Worm (Caenorhabditis elegans) whole organism, L4 larva: Measurements from ENCODE around the gene chil-26.
"Not testable (repeated sequence)": the region's sequence is repeated elsewhere in the genome, so short reads cannot be mapped to it uniquely, and the experiment has no call there.

Source experiments
- D1046.2 ChIP-seq: fragments of 200-800 bp; sonication (Bioruptor generic); IDR thresholded peaks from 2 replicates; pipeline ENCODE4 v1.3.6; 2022; ENCODE audit warnings: missing genetic modification characterization, missing compliant biosample characterization
- F10B5.3 ChIP-seq: sonication (generic microtip); optimal IDR thresholded peaks from 2 replicates; lab custom pipeline; 2016; ENCODE audit warnings: mild to moderate bottlenecking, missing genetic modification characterization, missing compliant biosample characterization
- R02D3.7 ChIP-seq: fragments of 150-350 bp; sonication (generic microtip); optimal IDR thresholded peaks from 3 replicates; lab custom pipeline; 2014; ENCODE audit warnings: missing biosample characterization, missing genetic modification characterization
- T26A8.4 ChIP-seq: fragments of 200-800 bp; sonication (Bioruptor generic); IDR thresholded peaks from 2 replicates; pipeline ENCODE4 v1.3.6; 2022; ENCODE audit warnings: missing genetic modification characterization, missing compliant biosample characterization
- Y75B8A.6 ChIP-seq: fragments of 200-800 bp; sonication (Bioruptor generic); IDR thresholded peaks from 2 replicates; pipeline ENCODE4 v1.3.6; 2022; ENCODE audit warnings: missing genetic modification reagents, missing genetic modification characterization, missing compliant biosample characterization
- aly-2 ChIP-seq: sonication (generic microtip); optimal IDR thresholded peaks from 2 replicates; lab custom pipeline; 2018; ENCODE audit warnings: missing biosample characterization, missing genetic modification characterization
- ama-1 ChIP-seq: fragments of 150-350 bp; optimal IDR thresholded peaks from 2 replicates; lab custom pipeline; 2014; ENCODE audit warnings: inconsistent platforms, mixed read lengths
- ceh-44 ChIP-seq: fragments of 200-800 bp; sonication (Bioruptor generic); IDR thresholded peaks from 2 replicates; pipeline ENCODE4 v1.3.6; 2022; ENCODE audit warnings: missing genetic modification reagents, missing genetic modification characterization, missing compliant biosample characterization
- daf-12 ChIP-seq: fragments of 150-350 bp; optimal IDR thresholded peaks from 2 replicates; lab custom pipeline; 2014; ENCODE audit warnings: missing biosample characterization, missing genetic modification reagents, missing genetic modification characterization
- daf-16 ChIP-seq, 3 experiments: sonication (generic microtip); optimal IDR thresholded peaks; 2 replicates each; lab custom pipeline; 2016 to 2017; ENCODE audit warnings: missing genetic modification characterization in 3 of 3, missing genetic modification reagents in 3 of 3, mild to moderate bottlenecking in 2 of 3, missing compliant biosample characterization in 2 of 3, missing biosample characterization in 1 of 3, moderate library complexity in 1 of 3
- daf-19 ChIP-seq: fragments of 200-800 bp; sonication (Bioruptor generic); conservative IDR thresholded peaks from 2 replicates; pipeline ENCODE4 v1.3.6; 2022; ENCODE audit warnings: missing genetic modification characterization, missing compliant biosample characterization
- dpl-1 ChIP-seq: fragments of 150-350 bp; optimal IDR thresholded peaks from 2 replicates; lab custom pipeline; 2014; ENCODE audit warnings: missing biosample characterization, missing genetic modification reagents, missing genetic modification characterization
- fkh-10 ChIP-seq: fragments of 150-350 bp; optimal IDR thresholded peaks from 2 replicates; lab custom pipeline; 2014; ENCODE audit warnings: missing biosample characterization, missing genetic modification reagents, missing genetic modification characterization
- gei-8 ChIP-seq: fragments of 200-800 bp; sonication (Bioruptor generic); optimal IDR thresholded peaks from 2 replicates; lab custom pipeline; 2018; ENCODE audit warnings: mild to moderate bottlenecking, missing genetic modification characterization, missing compliant biosample characterization
- hlh-11 ChIP-seq: fragments of 200-800 bp; sonication (Bioruptor generic); optimal IDR thresholded peaks from 2 replicates; lab custom pipeline; 2018; ENCODE audit warnings: mild to moderate bottlenecking, missing genetic modification characterization, missing compliant biosample characterization
- lin-1 ChIP-seq: fragments of 200-800 bp; sonication (Bioruptor generic); IDR thresholded peaks from 2 replicates; pipeline ENCODE4 v1.3.6; 2022; ENCODE audit warnings: missing genetic modification reagents, missing genetic modification characterization, missing compliant biosample characterization
- lin-29 ChIP-seq: fragments of 200-800 bp; sonication (Bioruptor generic); IDR thresholded peaks from 2 replicates; pipeline ENCODE4 v1.3.6; 2022; ENCODE audit warnings: missing genetic modification reagents, missing genetic modification characterization, missing compliant biosample characterization
- lin-39 ChIP-seq: fragments of 150-350 bp; optimal IDR thresholded peaks from 2 replicates; lab custom pipeline; 2014; ENCODE audit warnings: missing biosample characterization, missing genetic modification reagents, missing genetic modification characterization
- madf-9 ChIP-seq: fragments of 200-800 bp; sonication (Bioruptor generic); conservative IDR thresholded peaks from 2 replicates; pipeline ENCODE4 v1.3.6; 2022; ENCODE audit warnings: missing genetic modification reagents, missing genetic modification characterization, missing compliant biosample characterization
- mdl-1 ChIP-seq, 2 experiments: fragments of 150-350 bp in 1 of 2; sonication (generic microtip) in 1 of 2; optimal IDR thresholded peaks; 2 replicates each; lab custom pipeline; 2014 to 2017; ENCODE audit warnings: missing biosample characterization in 2 of 2, missing genetic modification characterization in 2 of 2
- mep-1 ChIP-seq: fragments of 150-350 bp; sonication (generic microtip); optimal IDR thresholded peaks from 3 replicates; lab custom pipeline; 2014; ENCODE audit warnings: missing biosample characterization, missing genetic modification characterization
- mxl-3 ChIP-seq: fragments of 200-800 bp; sonication (Bioruptor generic); optimal IDR thresholded peaks from 2 replicates; lab custom pipeline; 2018; ENCODE audit warnings: mild to moderate bottlenecking, missing genetic modification characterization, missing compliant biosample characterization
- nhr-25 ChIP-seq: sonication (generic microtip); optimal IDR thresholded peaks from 2 replicates; lab custom pipeline; 2017; ENCODE audit warnings: missing genetic modification characterization, mild to moderate bottlenecking, missing compliant biosample characterization, antibody characterized with exemption, moderate library complexity, borderline replicate concordance; ENCODE audit not compliant: insufficient read depth
- nhr-28 ChIP-seq: fragments of 150-350 bp; optimal IDR thresholded peaks from 2 replicates; lab custom pipeline; 2014; ENCODE audit warnings: missing biosample characterization, missing genetic modification characterization
- nhr-6 ChIP-seq: fragments of 150-350 bp; optimal IDR thresholded peaks from 2 replicates; lab custom pipeline; 2014; ENCODE audit warnings: missing biosample characterization, missing genetic modification characterization
- pqm-1 ChIP-seq: sonication (generic microtip); optimal IDR thresholded peaks from 2 replicates; lab custom pipeline; 2017; ENCODE audit warnings: missing biosample characterization, missing genetic modification characterization
- saeg-2 ChIP-seq: fragments of 200-800 bp; sonication (Bioruptor generic); IDR thresholded peaks from 2 replicates; pipeline ENCODE4 v1.3.6; 2022; ENCODE audit warnings: missing genetic modification reagents, missing genetic modification characterization, missing compliant biosample characterization
- set-16 ChIP-seq: fragments of 200-800 bp; sonication (Bioruptor generic); IDR thresholded peaks from 2 replicates; pipeline ENCODE4 v1.3.6; 2022; ENCODE audit warnings: missing genetic modification reagents, missing genetic modification characterization, missing compliant biosample characterization
- snpc-1.2 ChIP-seq: fragments of 200-800 bp; sonication (Bioruptor generic); IDR thresholded peaks from 2 replicates; pipeline ENCODE4 v1.3.6; 2022; ENCODE audit warnings: missing genetic modification reagents, missing genetic modification characterization, missing compliant biosample characterization
- snpc-4 ChIP-seq: fragments of 150-350 bp; optimal IDR thresholded peaks from 2 replicates; lab custom pipeline; 2014; ENCODE audit warnings: missing biosample characterization, missing genetic modification characterization
- zip-2 ChIP-seq: fragments of 150-350 bp; optimal IDR thresholded peaks from 2 replicates; lab custom pipeline; 2014; ENCODE audit warnings: missing biosample characterization, missing genetic modification characterization

Gene chil-26

ce11 chrII:9445368-9445767 is 29.5 kb upstream of the chil-26 start, which contains the start of gene R09D1.13:
TSS of gene R09D1.13 (minus strand) at chrII:9445468.
- no peak for TF ChIP-seq zip-2 (tag; lab: Kevin White, UChicago)

- TF ChIP-seq daf-16 (GFP tag; optimal IDR thresholded peaks at IDR 0.05; lab: Kevin White, UChicago): no peak
- TF ChIP-seq daf-16 (tag; optimal IDR thresholded peaks at IDR 0.05; lab: Kevin White, UChicago): no peak
- no peak for TF ChIP-seq saeg-2 (GFP tag; lab: Robert Waterston, UW)
- no peak for TF ChIP-seq lin-1
- TF ChIP-seq T26A8.4: no peak
- TF ChIP-seq set-16 (GFP tag; lab: Robert Waterston, UW): no peak
- TF ChIP-seq mdl-1 (tag; optimal IDR thresholded peaks at IDR 0.05; lab: Kevin White, UChicago): no peak
- no peak for TF ChIP-seq ama-1 (lab: Kevin White, UChicago)
- TF ChIP-seq daf-12 (tag; lab: Kevin White, UChicago): no peak
- TF ChIP-seq nhr-28 (tag; lab: Kevin White, UChicago): no peak
- no peak for TF ChIP-seq lin-29 (GFP tag; lab: Robert Waterston, UW)
Observed at ce11 chrII:9447965-9448364, 26.9 kb upstream of the chil-26 start, which contains the start of gene chil-18. TSS of gene chil-18 (plus strand) at chrII:9448265.

ce11 chrII:9452172-9452571 is 22.7 kb upstream of the chil-26 start, which contains the start of gene R09D1.12:
TSS of gene R09D1.12 (minus strand) at chrII:9452272.
- TF ChIP-seq dpl-1 (GFP tag; lab: Kevin White, UChicago); F10B5.3 (tag; lab: Kevin White, UChicago); gei-8 (GFP tag; lab: Kevin White, UChicago): not testable (repeated sequence)
- TF ChIP-seq, all 104 proteins: peak for 0; not testable (repeated sequence) for 104

- TF ChIP-seq fkh-10 (GFP tag; lab: Kevin White, UChicago): no peak
- TF ChIP-seq nhr-6: no peak
- TF ChIP-seq nhr-25 (tag; lab: Kevin White, UChicago): no peak
- no peak for TF ChIP-seq pqm-1
- TF ChIP-seq mdl-1 (tag; optimal IDR thresholded peaks at IDR 0.05; lab: Kevin White, UChicago): no peak
- TF ChIP-seq daf-19 (GFP tag; lab: Robert Waterston, UW): no peak
- TF ChIP-seq lin-39: no peak
- no peak for TF ChIP-seq snpc-4 (tag; lab: Kevin White, UChicago)
- TF ChIP-seq hlh-11 (tag; lab: Kevin White, UChicago): no peak
- TF ChIP-seq nhr-28 (tag; lab: Kevin White, UChicago): no peak
- no peak for TF ChIP-seq madf-9 (GFP tag; lab: Robert Waterston, UW)
- no peak for TF ChIP-seq snpc-1.2 (GFP tag; lab: Robert Waterston, UW)
- no peak for TF ChIP-seq T26A8.4
- TF ChIP-seq ceh-44 (GFP tag; lab: Robert Waterston, UW): no peak
- no peak for TF ChIP-seq mxl-3 (GFP tag; lab: Kevin White, UChicago)
- no peak for TF ChIP-seq Y75B8A.6 (GFP tag; lab: Robert Waterston, UW)
- no peak for TF ChIP-seq D1046.2 (GFP tag; lab: Robert Waterston, UW)
Observed at ce11 chrII:9454304-9454703, 20.6 kb upstream of the chil-26 start, which contains the start of gene chil-19. TSS of gene chil-19 (minus strand) at chrII:9454404.

ce11 chrII:9459462-9459861 is 15.4 kb upstream of the chil-26 start, which contains the start of gene R09D1.14:
TSS of gene R09D1.14 (minus strand) at chrII:9459562.
- TF ChIP-seq aly-2, R02D3.7, mep-1 (tag; lab: Kevin White, UChicago): not testable (repeated sequence)
- TF ChIP-seq, all 104 proteins: peak for 0; not testable (repeated sequence) for 104
